Worm (Caenorhabditis elegans) whole organism, L2 larva: Measurements from ENCODE around the gene C29F9.6.

Source experiments
- C34F6.9 ChIP-seq: fragments of 150-350 bp; optimal IDR thresholded peaks from 2 replicates; lab custom pipeline; 2014; ENCODE audit warnings: missing biosample characterization, missing genetic modification characterization
- F13H6.1 ChIP-seq: sonication (generic microtip); optimal IDR thresholded peaks from 2 replicates; lab custom pipeline; 2016; ENCODE audit warnings: missing genetic modification characterization, missing compliant biosample characterization
- R02D3.7 ChIP-seq: fragments of 150-350 bp; optimal IDR thresholded peaks from 2 replicates; lab custom pipeline; 2014; ENCODE audit warnings: missing biosample characterization, missing genetic modification characterization
- Y55F3AM.14 ChIP-seq: fragments of 200-800 bp; sonication (Bioruptor generic); optimal IDR thresholded peaks from 2 replicates; lab custom pipeline; 2018; ENCODE audit warnings: mild to moderate bottlenecking, missing genetic modification characterization, missing compliant biosample characterization
- ZK546.5 ChIP-seq: sonication (generic microtip); optimal IDR thresholded peaks from 2 replicates; lab custom pipeline; 2017; ENCODE audit warnings: missing biosample characterization, missing genetic modification characterization
- alr-1 ChIP-seq: fragments of 150-350 bp; optimal IDR thresholded peaks from 2 replicates; lab custom pipeline; 2014; ENCODE audit warnings: missing biosample characterization, missing genetic modification characterization
- aly-2 ChIP-seq: fragments of 150-350 bp; optimal IDR thresholded peaks from 2 replicates; lab custom pipeline; 2014; ENCODE audit warnings: missing biosample characterization, missing genetic modification characterization
- ama-1 ChIP-seq: fragments of 150-350 bp; optimal IDR thresholded peaks from 2 replicates; lab custom pipeline; 2018; ENCODE audit warnings: inconsistent platforms
- blmp-1 ChIP-seq: sonication (generic microtip); optimal IDR thresholded peaks from 2 replicates; lab custom pipeline; 2017; ENCODE audit warnings: missing genetic modification characterization, mild to moderate bottlenecking, missing compliant biosample characterization, antibody characterized with exemption, moderate library complexity; ENCODE audit not compliant: insufficient read depth
- ceh-16 ChIP-seq: fragments of 150-350 bp; optimal IDR thresholded peaks from 2 replicates; lab custom pipeline; 2014; ENCODE audit warnings: missing biosample characterization, missing genetic modification characterization
- ceh-82 ChIP-seq: fragments of 150-350 bp; optimal IDR thresholded peaks from 2 replicates; lab custom pipeline; 2014; ENCODE audit warnings: missing biosample characterization, missing genetic modification characterization
- crh-2 ChIP-seq: sonication (generic microtip); optimal IDR thresholded peaks from 2 replicates; lab custom pipeline; 2017; ENCODE audit warnings: missing biosample characterization, missing genetic modification characterization
- dmd-4 ChIP-seq: sonication (generic microtip); optimal IDR thresholded peaks from 2 replicates; lab custom pipeline; 2017; ENCODE audit warnings: missing biosample characterization, missing genetic modification characterization
- egl-27 ChIP-seq: sonication (generic microtip); optimal IDR thresholded peaks from 3 replicates; lab custom pipeline; 2017; ENCODE audit warnings: missing biosample characterization, missing genetic modification reagents, missing genetic modification characterization
- elt-1 ChIP-seq: fragments of 150-350 bp; optimal IDR thresholded peaks from 2 replicates; lab custom pipeline; 2014; ENCODE audit warnings: missing biosample characterization, missing genetic modification characterization
- elt-3 ChIP-seq: sonication (generic microtip); optimal IDR thresholded peaks from 2 replicates; lab custom pipeline; 2017; ENCODE audit warnings: missing biosample characterization, missing genetic modification characterization
- fos-1 ChIP-seq: fragments of 150-350 bp; optimal IDR thresholded peaks from 2 replicates; lab custom pipeline; 2014; ENCODE audit warnings: missing biosample characterization, missing genetic modification characterization
- gmeb-1 ChIP-seq: fragments of 150-350 bp; optimal IDR thresholded peaks from 2 replicates; lab custom pipeline; 2014; ENCODE audit warnings: missing biosample characterization, missing genetic modification characterization
- lin-11 ChIP-seq: fragments of 150-350 bp; sonication (generic microtip); optimal IDR thresholded peaks from 2 replicates; lab custom pipeline; 2014; ENCODE audit warnings: missing biosample characterization, missing genetic modification characterization, inconsistent platforms, mixed read lengths
- lin-13 ChIP-seq: fragments of 150-350 bp; optimal IDR thresholded peaks from 2 replicates; lab custom pipeline; 2014; ENCODE audit warnings: missing biosample characterization, missing genetic modification reagents, missing genetic modification characterization
- lin-39 ChIP-seq: fragments of 150-350 bp; optimal IDR thresholded peaks from 2 replicates; lab custom pipeline; 2014; ENCODE audit warnings: missing biosample characterization, missing genetic modification reagents, missing genetic modification characterization
- lsy-2 ChIP-seq, 2 experiments: fragments of 150-350 bp in 1 of 2; sonication (generic microtip) in 1 of 2; optimal IDR thresholded peaks; 2 replicates each; lab custom pipeline; 2014 to 2017; ENCODE audit warnings: missing biosample characterization in 2 of 2, missing genetic modification characterization in 2 of 2
- mab-5 ChIP-seq: fragments of 150-350 bp; optimal IDR thresholded peaks from 2 replicates; lab custom pipeline; 2014; ENCODE audit warnings: missing biosample characterization, missing genetic modification characterization
- mbf-1 ChIP-seq: sonication (generic microtip); optimal IDR thresholded peaks from 2 replicates; lab custom pipeline; 2017; ENCODE audit warnings: missing biosample characterization, missing genetic modification characterization
- mdl-1 ChIP-seq, 2 experiments: fragments of 150-350 bp in 1 of 2; sonication (generic microtip) in 1 of 2; optimal IDR thresholded peaks; 2 replicates each; lab custom pipeline; 2017; ENCODE audit warnings: missing biosample characterization in 2 of 2, missing genetic modification characterization in 2 of 2
- nhr-10 ChIP-seq: sonication (generic microtip); optimal IDR thresholded peaks from 2 replicates; lab custom pipeline; 2017; ENCODE audit warnings: missing biosample characterization, missing genetic modification characterization
- nhr-11 ChIP-seq: fragments of 150-350 bp; optimal IDR thresholded peaks from 2 replicates; lab custom pipeline; 2014; ENCODE audit warnings: missing biosample characterization, missing genetic modification characterization
- nhr-12 ChIP-seq: fragments of 150-350 bp; optimal IDR thresholded peaks from 2 replicates; lab custom pipeline; 2014; ENCODE audit warnings: missing biosample characterization, missing genetic modification characterization
- nhr-129 ChIP-seq: fragments of 150-350 bp; optimal IDR thresholded peaks from 2 replicates; lab custom pipeline; 2014; ENCODE audit warnings: missing biosample characterization, missing genetic modification characterization
- nhr-21 ChIP-seq: fragments of 150-350 bp; optimal IDR thresholded peaks from 2 replicates; lab custom pipeline; 2014; ENCODE audit warnings: missing biosample characterization, missing genetic modification characterization
- nhr-23 ChIP-seq: fragments of 150-350 bp; optimal IDR thresholded peaks from 2 replicates; lab custom pipeline; 2014; ENCODE audit warnings: missing biosample characterization, missing genetic modification reagents, missing genetic modification characterization
- nhr-237 ChIP-seq: fragments of 150-350 bp; optimal IDR thresholded peaks from 2 replicates; lab custom pipeline; 2014; ENCODE audit warnings: missing biosample characterization, missing genetic modification characterization
- nhr-25 ChIP-seq: fragments of 150-350 bp; sonication (generic microtip); optimal IDR thresholded peaks from 3 replicates; lab custom pipeline; 2014; ENCODE audit warnings: missing biosample characterization, missing genetic modification characterization
- nhr-6 ChIP-seq: fragments of 150-350 bp; optimal IDR thresholded peaks from 2 replicates; lab custom pipeline; 2014; ENCODE audit warnings: missing biosample characterization, missing genetic modification characterization
- nhr-77 ChIP-seq: fragments of 150-350 bp; optimal IDR thresholded peaks from 2 replicates; lab custom pipeline; 2014; ENCODE audit warnings: missing biosample characterization, missing genetic modification characterization
- sem-4 ChIP-seq: fragments of 150-350 bp; optimal IDR thresholded peaks from 2 replicates; lab custom pipeline; 2014; ENCODE audit warnings: missing biosample characterization, missing genetic modification reagents, missing genetic modification characterization
- sma-3 ChIP-seq: sonication (generic microtip); optimal IDR thresholded peaks from 2 replicates; lab custom pipeline; 2016; ENCODE audit warnings: missing genetic modification reagents, missing genetic modification characterization, missing compliant biosample characterization
- sma-9 ChIP-seq, 2 experiments: fragments of 150-350 bp in 1 of 2; sonication (generic microtip) in 1 of 2; optimal IDR thresholded peaks; 2 replicates each; lab custom pipeline; 2014 to 2016; ENCODE audit warnings: missing genetic modification characterization in 2 of 2, mild to moderate bottlenecking in 1 of 2, missing biosample characterization in 1 of 2, missing compliant biosample characterization in 1 of 2, missing genetic modification reagents in 1 of 2, moderate library complexity in 1 of 2
- snpc-4 ChIP-seq: fragments of 150-350 bp; optimal IDR thresholded peaks from 2 replicates; lab custom pipeline; 2014; ENCODE audit warnings: missing biosample characterization, missing genetic modification characterization
- unc-39 ChIP-seq: fragments of 150-350 bp; optimal IDR thresholded peaks from 2 replicates; lab custom pipeline; 2014; ENCODE audit warnings: missing biosample characterization, missing genetic modification characterization
- unc-55 ChIP-seq: fragments of 150-350 bp; sonication (generic microtip); optimal IDR thresholded peaks from 3 replicates; lab custom pipeline; 2014; ENCODE audit warnings: missing biosample characterization, missing genetic modification reagents, missing genetic modification characterization
- unc-62 ChIP-seq: fragments of 150-350 bp; optimal IDR thresholded peaks from 2 replicates; lab custom pipeline; 2014; ENCODE audit warnings: missing biosample characterization, missing genetic modification reagents, missing genetic modification characterization
- ztf-11 ChIP-seq: sonication (generic microtip); optimal IDR thresholded peaks from 2 replicates; lab custom pipeline; 2017; ENCODE audit warnings: missing biosample characterization, missing genetic modification characterization
- ztf-4 ChIP-seq: fragments of 150-350 bp; optimal IDR thresholded peaks from 2 replicates; lab custom pipeline; 2014; ENCODE audit warnings: missing biosample characterization, missing genetic modification characterization

The C29F9.6 gene

ce11 chrIII:114603-115002 lies at the start of gene C29F9.6:
C29F9.6 (plus strand) TSS chrIII:114903.
- TF ChIP-seq unc-55 (no peak), nhr-6 (tag; lab: Kevin White, UChicago) (no peak), nhr-25 (tag; lab: Kevin White, UChicago) (no peak), C34F6.9 (no peak), sma-3 (GFP tag; lab: Kevin White, UChicago) (no peak), fos-1 (tag; lab: Kevin White, UChicago) (no peak), Y55F3AM.14 (GFP tag; lab: Kevin White, UChicago) (no peak), blmp-1 (tag; lab: Kevin White, UChicago) (no peak), ztf-4 (no peak), ZK546.5 (tag; lab: Kevin White, UChicago) (no peak), snpc-4 (tag; lab: Kevin White, UChicago) (no peak)

ce11 chrIII:65626-65937 lies 49.1 kb upstream of the C29F9.6 start:
- TF ChIP-seq lin-11 (tag; lab: Kevin White, UChicago) (peak; percentile 9), fos-1 (tag; lab: Kevin White, UChicago) (no peak), nhr-129 (tag; lab: Kevin White, UChicago) (peak; percentile 63), lin-39 (tag; lab: Kevin White, UChicago) (no peak), R02D3.7 (tag; lab: Kevin White, UChicago) (no peak), nhr-12 (tag; lab: Kevin White, UChicago) (no peak), nhr-23 (tag; lab: Kevin White, UChicago) (no peak), sma-9 (GFP tag; optimal IDR thresholded peaks at IDR 0.05; lab: Kevin White, UChicago) (peak; percentile 44), sma-9 (tag; optimal IDR thresholded peaks at IDR 0.05; lab: Kevin White, UChicago) (no peak), ztf-11 (tag; lab: Kevin White, UChicago) (no peak), unc-62 (no peak), C34F6.9 (peak; percentile 15), F13H6.1 (peak; percentile 54), nhr-11 (tag; lab: Kevin White, UChicago) (no peak)
- TF ChIP-seq, all 48 proteins: peak for 5

- no peak for TF ChIP-seq unc-62
- peak; percentile 17 for TF ChIP-seq ama-1 (lab: Kevin White, UChicago)
Observed at ce11 chrIII:66160-66559, 48.5 kb upstream of the C29F9.6 start, which contains the start of gene pck-1. pck-1 (minus strand) TSS chrIII:66260.

- TF ChIP-seq mbf-1 (no peak), nhr-77 (tag; lab: Kevin White, UChicago) (no peak), Y55F3AM.14 (GFP tag; lab: Kevin White, UChicago) (peak; percentile 23), sem-4 (tag; lab: Kevin White, UChicago) (peak; percentile 31), F13H6.1 (peak; percentile 74), nhr-6 (tag; lab: Kevin White, UChicago) (no peak), snpc-4 (tag; lab: Kevin White, UChicago) (no peak), ceh-16 (no peak), nhr-237 (tag; lab: Kevin White, UChicago) (no peak), egl-27 (no peak), nhr-129 (tag; lab: Kevin White, UChicago) (peak; percentile 74), gmeb-1 (tag; lab: Kevin White, UChicago) (no peak), unc-55 (peak; percentile 45), R02D3.7 (tag; lab: Kevin White, UChicago) (no peak), aly-2 (no peak), ceh-82 (tag; lab: Kevin White, UChicago) (no peak), ztf-11 (tag; lab: Kevin White, UChicago) (no peak), nhr-23 (tag; lab: Kevin White, UChicago) (no peak), unc-39 (tag; lab: Kevin White, UChicago) (no peak), ama-1 (lab: Kevin White, UChicago) (peak; percentile 80), elt-3 (tag; lab: Kevin White, UChicago) (no peak), blmp-1 (tag; lab: Kevin White, UChicago) (no peak), nhr-25 (tag; lab: Kevin White, UChicago) (no peak), mab-5 (tag; lab: Kevin White, UChicago) (no peak), alr-1 (tag; lab: Kevin White, UChicago) (no peak), ZK546.5 (tag; lab: Kevin White, UChicago) (no peak), ztf-4 (no peak), sma-9 (GFP tag; optimal IDR thresholded peaks at IDR 0.05; lab: Kevin White, UChicago) (peak; percentile 37), sma-9 (tag; optimal IDR thresholded peaks at IDR 0.05; lab: Kevin White, UChicago) (no peak), crh-2 (tag; lab: Kevin White, UChicago) (no peak), lin-39 (tag; lab: Kevin White, UChicago) (no peak), nhr-10 (no peak), mdl-1 (tag; optimal IDR thresholded peaks at IDR 0.05; lab: Kevin White, UChicago) (no peak), C34F6.9 (peak; percentile 52), fos-1 (tag; lab: Kevin White, UChicago) (no peak), elt-1 (tag; lab: Kevin White, UChicago) (no peak), nhr-11 (tag; lab: Kevin White, UChicago) (no peak), lin-11 (tag; lab: Kevin White, UChicago) (peak; percentile 49), nhr-21 (tag; lab: Kevin White, UChicago) (no peak), dmd-4 (no peak), unc-62 (no peak), lin-13 (GFP tag; lab: Kevin White, UChicago) (peak; percentile 20), lsy-2 (tag; optimal IDR thresholded peaks at IDR 0.05; lab: Kevin White, UChicago) (peak in 1 of 2 experiments; percentile 44)
Observed at ce11 chrIII:67025-67424, 47.7 kb upstream of the C29F9.6 start.
